Fruit fly (Drosophila melanogaster) whole organism, wandering third instar larva: Measurements from ENCODE around the gene Osi5.

Experiments
- ey ChIP-seq: fragments of 200-800 bp; sonication (Bioruptor generic); optimal IDR thresholded peaks from 2 replicates; lab custom pipeline; 2016; ENCODE audit warnings: missing biosample characterization, missing genetic modification characterization
- pan ChIP-seq: fragments of >200 bp; optimal IDR thresholded peaks from 2 replicates; lab custom pipeline; 2017

dm6 chr3R:6229055-6229841 lies 1.9 kb downstream of the Osi5 start:
- no peak for TF ChIP-seq pan (lab: Kevin White, UChicago)
- no peak for TF ChIP-seq ey (GFP tag; lab: Kevin White, UChicago)
